Fruit fly (Drosophila melanogaster) whole organism, adult: ENCODE measurements around the gene CG15923.
A peak's percentile ranks its signal among the peaks of the same experiment; 100 is the strongest.

ENCODE experiments used
- CG12768 ChIP-seq: fragments of 200-800 bp; sonication (Bioruptor generic); optimal IDR thresholded peaks from 2 replicates; lab custom pipeline; 2017; ENCODE audit warnings: missing biosample characterization, missing genetic modification characterization, mild to moderate bottlenecking, moderate library complexity, missing genetic modification reagents
- CG1620 ChIP-seq: fragments of 200-800 bp; sonication (Bioruptor generic); optimal IDR thresholded peaks from 2 replicates; lab custom pipeline; 2016; ENCODE audit warnings: missing biosample characterization, missing genetic modification characterization
- CG33017 ChIP-seq: fragments of 200-800 bp; sonication (Bioruptor generic); optimal IDR thresholded peaks from 2 replicates; lab custom pipeline; 2018; ENCODE audit warnings: missing biosample characterization, mild to moderate bottlenecking, missing genetic modification characterization, moderate library complexity
- CG5204 ChIP-seq: fragments of 200-800 bp; sonication (Bioruptor generic); optimal IDR thresholded peaks from 2 replicates; lab custom pipeline; 2016; ENCODE audit warnings: missing biosample characterization, missing genetic modification characterization
- CG7045 ChIP-seq: fragments of 200-800 bp; sonication (Bioruptor generic); optimal IDR thresholded peaks from 2 replicates; lab custom pipeline; 2017; ENCODE audit warnings: missing biosample characterization, mild to moderate bottlenecking, missing genetic modification characterization
- CG7101 ChIP-seq: fragments of 200-800 bp; sonication (Bioruptor generic); optimal IDR thresholded peaks from 2 replicates; lab custom pipeline; 2018; ENCODE audit warnings: missing biosample characterization, mild to moderate bottlenecking, missing genetic modification characterization, moderate library complexity
- Crg-1 ChIP-seq: fragments of 200-800 bp; sonication (Bioruptor generic); optimal IDR thresholded peaks from 2 replicates; lab custom pipeline; 2016; ENCODE audit warnings: missing biosample characterization, missing genetic modification characterization
- bab1 ChIP-seq: fragments of 200-800 bp; sonication (Bioruptor generic); optimal IDR thresholded peaks from 3 replicates; lab custom pipeline; 2019; ENCODE audit warnings: missing biosample characterization, mild to moderate bottlenecking, missing genetic modification characterization, moderate library complexity
- cnc ChIP-seq, 2 experiments: fragments of >200 bp; optimal IDR thresholded peaks; 2 replicates each; lab custom pipeline; 2017
- kay ChIP-seq: fragments of 200-800 bp; sonication (Bioruptor generic); peaks from one replicate; lab custom pipeline; 2016; ENCODE audit warnings: missing biosample characterization, missing genetic modification characterization, borderline replicate concordance
- ovo ChIP-seq: fragments of 200-800 bp; sonication (Bioruptor generic); optimal IDR thresholded peaks from 2 replicates; lab custom pipeline; 2016; ENCODE audit warnings: missing biosample characterization, missing genetic modification characterization

dm6 chr3R:20574535-20574980 is 42.1 kb downstream of the CG15923 start:
- TF ChIP-seq CG12768 (GFP tag; lab: Kevin White, UChicago) (peak; percentile 69), CG7101 (tag; lab: Kevin White, UChicago) (no peak), bab1 (peak; percentile 51), Crg-1 (GFP tag; lab: Kevin White, UChicago) (peak; percentile 35), CG33017 (tag; lab: Kevin White, UChicago) (peak; percentile 24), cnc (optimal IDR thresholded peaks at IDR 0.05; lab: Kevin White, UChicago) (no peak), ovo (GFP tag; lab: Kevin White, UChicago) (peak; percentile 6), kay (GFP tag; lab: Kevin White, UChicago) (no peak), CG1620 (GFP tag; lab: Kevin White, UChicago) (peak; percentile 1), CG7045 (no peak), CG5204 (no peak)
